Fruit fly (Drosophila melanogaster): ENCODE results near the gene Cyt-c-d.

DNA sequence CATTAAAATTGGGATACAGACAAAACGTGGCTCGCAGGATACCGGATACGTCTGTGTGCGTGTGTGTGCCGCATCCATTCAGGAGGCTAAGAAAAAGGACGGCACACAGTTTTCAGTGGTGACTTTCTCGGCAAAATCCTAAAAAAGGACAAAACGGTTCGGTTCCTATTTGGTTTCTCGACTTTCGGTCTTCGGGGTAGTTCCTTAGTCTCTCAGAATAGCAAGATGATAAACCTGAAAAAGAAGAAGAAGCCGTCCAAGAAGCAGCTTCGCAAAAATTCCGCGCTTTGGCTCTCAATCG lies 30.1 kb upstream of the Cyt-c-d start:
- TF ChIP-seq jim (GFP tag; optimal IDR thresholded peaks at IDR 0.05) = no peak
- no peak for TF ChIP-seq Mio (GFP tag; optimal IDR thresholded peaks at IDR 0.05)
- no peak for TF ChIP-seq pan (optimal IDR thresholded peaks at IDR 0.05)
- no peak for TF ChIP-seq Hr78 (GFP tag; optimal IDR thresholded peaks at IDR 0.05)
- TF ChIP-seq Sp1 (GFP tag; optimal IDR thresholded peaks at IDR 0.05) = no peak
- no peak for TF ChIP-seq Abd-B (GFP tag; optimal IDR thresholded peaks at IDR 0.05)
- TF ChIP-seq fru (GFP tag; optimal IDR thresholded peaks at IDR 0.05) = no peak
